Worm (Caenorhabditis elegans) whole organism, L3 larva: ENCODE results near the gene Y22D7AL.10.

Experiments
- R02D3.7 ChIP-seq: fragments of 150-350 bp; optimal IDR thresholded peaks from 2 replicates; lab custom pipeline; 2014; ENCODE audit warnings: missing biosample characterization, missing genetic modification characterization
- ZK546.5 ChIP-seq: sonication (generic microtip); optimal IDR thresholded peaks from 2 replicates; lab custom pipeline; 2017; ENCODE audit warnings: missing biosample characterization, missing genetic modification characterization
- aly-2 ChIP-seq: fragments of 150-350 bp; optimal IDR thresholded peaks from 2 replicates; lab custom pipeline; 2014; ENCODE audit warnings: missing biosample characterization, missing genetic modification characterization
- ama-1 ChIP-seq: fragments of 150-350 bp; optimal IDR thresholded peaks from 2 replicates; lab custom pipeline; 2018
- ceh-16 ChIP-seq: sonication (generic microtip); optimal IDR thresholded peaks from 2 replicates; lab custom pipeline; 2017; ENCODE audit warnings: missing biosample characterization, missing genetic modification characterization
- ceh-28 ChIP-seq: fragments of 150-350 bp; optimal IDR thresholded peaks from 2 replicates; lab custom pipeline; 2014; ENCODE audit warnings: missing biosample characterization, missing genetic modification reagents, missing genetic modification characterization
- ceh-82 ChIP-seq: fragments of 150-350 bp; optimal IDR thresholded peaks from 2 replicates; lab custom pipeline; 2014; ENCODE audit warnings: missing biosample characterization, missing genetic modification characterization
- ceh-9 ChIP-seq: sonication (generic microtip); optimal IDR thresholded peaks from 2 replicates; lab custom pipeline; 2018; ENCODE audit warnings: missing biosample characterization, missing genetic modification characterization
- daf-12 ChIP-seq: fragments of 150-350 bp; optimal IDR thresholded peaks from 2 replicates; lab custom pipeline; 2014; ENCODE audit warnings: missing biosample characterization, missing genetic modification reagents, missing genetic modification characterization
- egl-27 ChIP-seq: sonication (generic microtip); optimal IDR thresholded peaks from 4 replicates; lab custom pipeline; 2017; ENCODE audit warnings: missing biosample characterization, missing genetic modification reagents, missing genetic modification characterization
- egl-5 ChIP-seq: fragments of 150-350 bp; optimal IDR thresholded peaks from 2 replicates; lab custom pipeline; 2017; ENCODE audit warnings: missing biosample characterization, missing genetic modification reagents, missing genetic modification characterization, inconsistent platforms
- elt-1 ChIP-seq: fragments of 150-350 bp; optimal IDR thresholded peaks from 2 replicates; lab custom pipeline; 2014; ENCODE audit warnings: missing biosample characterization, missing genetic modification characterization
- elt-2 ChIP-seq: sonication (generic microtip); optimal IDR thresholded peaks from 2 replicates; lab custom pipeline; 2016; ENCODE audit warnings: missing genetic modification reagents, mild to moderate bottlenecking, missing genetic modification characterization, missing compliant biosample characterization
- elt-3 ChIP-seq, 3 experiments: fragments of 150-350 bp in 1 of 3; sonication (generic microtip) in 2 of 3; optimal IDR thresholded peaks; 2 replicates in 2 of 3; 4 replicates in 1 of 3; lab custom pipeline; 2014 to 2017; ENCODE audit warnings: missing biosample characterization in 3 of 3, missing genetic modification characterization in 3 of 3
- fkh-10 ChIP-seq: sonication (generic microtip); optimal IDR thresholded peaks from 2 replicates; lab custom pipeline; 2017; ENCODE audit warnings: missing biosample characterization, missing genetic modification reagents, missing genetic modification characterization
- fkh-2 ChIP-seq: fragments of 150-350 bp; optimal IDR thresholded peaks from 2 replicates; lab custom pipeline; 2014; ENCODE audit warnings: missing biosample characterization, missing genetic modification reagents, missing genetic modification characterization
- fos-1 ChIP-seq: fragments of 150-350 bp; optimal IDR thresholded peaks from 2 replicates; lab custom pipeline; 2014; ENCODE audit warnings: missing biosample characterization, missing genetic modification characterization
- hmg-11 ChIP-seq: sonication (generic microtip); optimal IDR thresholded peaks from 2 replicates; lab custom pipeline; 2016; ENCODE audit warnings: missing genetic modification characterization, missing compliant biosample characterization
- jun-1 ChIP-seq: fragments of 150-350 bp; optimal IDR thresholded peaks from 2 replicates; lab custom pipeline; 2014; ENCODE audit warnings: missing biosample characterization, missing genetic modification reagents, missing genetic modification characterization
- lin-15B ChIP-seq: fragments of 150-350 bp; optimal IDR thresholded peaks from 2 replicates; lab custom pipeline; 2014; ENCODE audit warnings: missing biosample characterization, missing genetic modification characterization
- lin-39 ChIP-seq: fragments of 150-350 bp; optimal IDR thresholded peaks from 2 replicates; lab custom pipeline; 2018; ENCODE audit warnings: missing biosample characterization, missing genetic modification reagents, missing genetic modification characterization
- lsy-12 ChIP-seq: sonication (generic microtip); optimal IDR thresholded peaks from 2 replicates; lab custom pipeline; 2016; ENCODE audit warnings: mild to moderate bottlenecking, missing genetic modification characterization, missing compliant biosample characterization
- mdl-1 ChIP-seq: fragments of 150-350 bp; optimal IDR thresholded peaks from 2 replicates; lab custom pipeline; 2014; ENCODE audit warnings: missing biosample characterization, missing genetic modification characterization
- mml-1 ChIP-seq: fragments of 150-350 bp; sonication (generic microtip); optimal IDR thresholded peaks from 3 replicates; lab custom pipeline; 2014; ENCODE audit warnings: missing biosample characterization, missing genetic modification characterization
- nfya-1 ChIP-seq: sonication (generic microtip); optimal IDR thresholded peaks from 2 replicates; lab custom pipeline; 2017; ENCODE audit warnings: missing genetic modification characterization, mild to moderate bottlenecking, missing compliant biosample characterization, antibody characterized with exemption, moderate library complexity; ENCODE audit not compliant: insufficient read depth
- nhr-11 ChIP-seq: fragments of 150-350 bp; optimal IDR thresholded peaks from 2 replicates; lab custom pipeline; 2014; ENCODE audit warnings: missing biosample characterization, missing genetic modification characterization
- nhr-12 ChIP-seq: fragments of 150-350 bp; optimal IDR thresholded peaks from 2 replicates; lab custom pipeline; 2014; ENCODE audit warnings: missing biosample characterization, missing genetic modification characterization
- nhr-23 ChIP-seq: fragments of 150-350 bp; optimal IDR thresholded peaks from 2 replicates; lab custom pipeline; 2014; ENCODE audit warnings: missing biosample characterization, missing genetic modification reagents, missing genetic modification characterization
- nhr-237 ChIP-seq: fragments of 150-350 bp; optimal IDR thresholded peaks from 2 replicates; lab custom pipeline; 2014; ENCODE audit warnings: missing biosample characterization, missing genetic modification characterization
- nhr-25 ChIP-seq: sonication (generic microtip); optimal IDR thresholded peaks from 2 replicates; lab custom pipeline; 2017; ENCODE audit warnings: missing biosample characterization, missing genetic modification characterization
- nhr-28 ChIP-seq: fragments of 150-350 bp; optimal IDR thresholded peaks from 2 replicates; lab custom pipeline; 2014; ENCODE audit warnings: missing biosample characterization, missing genetic modification characterization
- nhr-43 ChIP-seq: sonication (generic microtip); optimal IDR thresholded peaks from 2 replicates; lab custom pipeline; 2016; ENCODE audit warnings: mild to moderate bottlenecking, missing genetic modification characterization, missing compliant biosample characterization; ENCODE audit not compliant: poor library complexity, severe bottlenecking
- nhr-67 ChIP-seq: fragments of 150-350 bp; optimal IDR thresholded peaks from 2 replicates; lab custom pipeline; 2014; ENCODE audit warnings: missing biosample characterization, missing genetic modification characterization
- nhr-76 ChIP-seq: fragments of 150-350 bp; sonication (generic microtip); optimal IDR thresholded peaks from 5 replicates; lab custom pipeline; 2014; ENCODE audit warnings: missing biosample characterization, missing genetic modification characterization
- nhr-77 ChIP-seq: fragments of 150-350 bp; optimal IDR thresholded peaks from 2 replicates; lab custom pipeline; 2014; ENCODE audit warnings: missing biosample characterization, missing genetic modification characterization
- pha-4 ChIP-seq: fragments of 150-350 bp; optimal IDR thresholded peaks from 2 replicates; lab custom pipeline; 2014; ENCODE audit warnings: missing biosample characterization, missing genetic modification reagents, missing genetic modification characterization
- pqm-1 ChIP-seq: fragments of 150-350 bp; optimal IDR thresholded peaks from 2 replicates; lab custom pipeline; 2017; ENCODE audit warnings: missing biosample characterization, missing genetic modification characterization, inconsistent platforms
- sea-2 ChIP-seq: fragments of 150-350 bp; sonication (generic microtip); optimal IDR thresholded peaks from 4 replicates; lab custom pipeline; 2014; ENCODE audit warnings: missing biosample characterization, missing genetic modification reagents, missing genetic modification characterization
- skn-1 ChIP-seq: fragments of 150-350 bp; optimal IDR thresholded peaks from 2 replicates; lab custom pipeline; 2014; ENCODE audit warnings: missing biosample characterization, missing genetic modification characterization
- snpc-4 ChIP-seq: fragments of 150-350 bp; optimal IDR thresholded peaks from 2 replicates; lab custom pipeline; 2014; ENCODE audit warnings: missing biosample characterization, missing genetic modification characterization
- tbx-2 ChIP-seq: sonication (generic microtip); optimal IDR thresholded peaks from 2 replicates; lab custom pipeline; 2016; ENCODE audit warnings: mild to moderate bottlenecking, missing genetic modification characterization, missing compliant biosample characterization
- unc-39 ChIP-seq: sonication (generic microtip); optimal IDR thresholded peaks from 4 replicates; lab custom pipeline; 2017; ENCODE audit warnings: missing biosample characterization, missing genetic modification characterization
- unc-62 ChIP-seq: fragments of 150-350 bp; sonication (generic microtip); optimal IDR thresholded peaks from 4 replicates; lab custom pipeline; 2014; ENCODE audit warnings: missing biosample characterization, missing genetic modification reagents, missing genetic modification characterization
- zag-1 ChIP-seq: fragments of 150-350 bp; optimal IDR thresholded peaks from 2 replicates; lab custom pipeline; 2014; ENCODE audit warnings: missing biosample characterization, missing genetic modification characterization
- ztf-11 ChIP-seq: fragments of 150-350 bp; optimal IDR thresholded peaks from 2 replicates; lab custom pipeline; 2014; ENCODE audit warnings: missing biosample characterization, missing genetic modification characterization
- ztf-4 ChIP-seq: fragments of 150-350 bp; optimal IDR thresholded peaks from 2 replicates; lab custom pipeline; 2014; ENCODE audit warnings: missing biosample characterization, missing genetic modification characterization

The Y22D7AL.10 gene

DNA sequence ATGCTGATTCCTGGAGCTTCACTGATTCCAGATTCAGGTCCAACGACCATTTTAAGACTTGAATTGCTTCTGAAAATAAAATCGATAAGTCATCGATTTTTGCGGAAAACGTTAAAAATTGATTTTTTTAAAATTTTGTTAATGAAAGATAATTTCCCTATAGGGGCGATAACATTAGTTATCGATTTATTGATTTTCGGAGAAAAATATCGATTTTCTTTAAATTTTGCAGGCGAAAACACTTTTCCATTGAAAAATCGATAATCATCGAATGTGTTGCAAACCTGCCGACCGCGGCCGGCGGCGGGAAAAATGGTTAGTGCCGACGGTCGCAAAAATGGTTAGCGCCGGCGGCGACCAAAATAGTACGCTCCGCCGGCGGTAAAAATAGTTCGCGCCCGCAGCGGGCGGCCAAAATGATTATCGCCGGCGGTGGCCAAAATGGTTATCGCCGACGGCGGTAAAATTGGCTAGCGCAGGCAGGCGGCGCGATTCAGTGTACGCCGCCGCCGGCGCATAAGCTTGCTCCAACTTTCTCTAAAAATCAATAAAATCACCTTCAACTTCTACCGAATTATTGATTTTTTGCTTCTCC lies 5.7 kb downstream of the Y22D7AL.10 start:
- TF ChIP-seq ceh-28 (tag; lab: Kevin White, UChicago) (peak; percentile 94), sea-2 (no peak), lin-39 (tag; lab: Kevin White, UChicago) (no peak)
- TF ChIP-seq, all 47 proteins: peak for 1

DNA sequence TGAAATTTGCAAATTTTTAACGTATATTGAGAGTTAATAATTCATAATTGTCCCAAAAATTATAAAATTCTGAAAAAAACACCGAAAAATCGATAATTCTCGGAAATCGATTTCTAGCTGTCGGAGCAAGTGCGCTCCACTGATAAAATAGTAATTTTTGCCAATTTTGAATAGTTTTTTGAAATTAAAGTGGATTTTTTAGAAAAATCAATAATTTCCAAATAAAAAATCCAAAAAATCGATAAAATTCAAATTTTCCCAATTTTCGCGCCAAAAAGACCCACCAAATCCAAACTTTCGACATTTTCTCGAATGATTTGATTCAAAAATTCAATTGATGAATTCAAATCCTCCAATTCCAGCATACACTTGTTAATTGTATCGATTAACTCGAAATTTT lies 7.8 kb downstream of the Y22D7AL.10 start:
- no peak for TF ChIP-seq nfya-1
- peak; percentile 60 for TF ChIP-seq ceh-28 (tag; lab: Kevin White, UChicago)

DNA sequence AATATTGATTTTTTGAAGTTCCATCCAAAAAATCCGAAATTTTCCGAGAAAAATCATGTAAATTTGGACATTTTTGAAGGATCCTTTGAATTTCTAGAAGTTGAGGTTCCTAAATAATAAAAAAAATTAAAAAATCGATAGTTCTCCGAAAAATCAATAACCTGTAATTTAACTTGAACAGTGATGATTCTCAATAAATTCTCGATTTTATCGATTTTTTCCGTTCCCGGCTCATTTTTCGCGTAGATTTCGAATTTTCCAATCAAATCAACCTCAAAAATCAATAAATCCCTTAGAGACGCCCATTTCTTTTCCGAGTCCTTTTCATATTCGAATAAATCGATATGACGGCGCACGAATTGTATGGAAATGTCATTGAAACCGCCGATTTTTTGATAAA lies 11.1 kb downstream of the Y22D7AL.10 start:
- TF ChIP-seq fkh-2 (tag; lab: Kevin White, UChicago) (no peak), lsy-12 (tag; lab: Kevin White, UChicago) (no peak), unc-39 (tag; lab: Kevin White, UChicago) (no peak), nhr-43 (tag; lab: Kevin White, UChicago) (no peak), nfya-1 (no peak), ztf-4 (tag; lab: Kevin White, UChicago) (no peak), ceh-28 (tag; lab: Kevin White, UChicago) (peak; percentile 74), pqm-1 (tag; lab: Kevin White, UChicago) (no peak)
- TF ChIP-seq, all 47 proteins: peak for 1

DNA sequence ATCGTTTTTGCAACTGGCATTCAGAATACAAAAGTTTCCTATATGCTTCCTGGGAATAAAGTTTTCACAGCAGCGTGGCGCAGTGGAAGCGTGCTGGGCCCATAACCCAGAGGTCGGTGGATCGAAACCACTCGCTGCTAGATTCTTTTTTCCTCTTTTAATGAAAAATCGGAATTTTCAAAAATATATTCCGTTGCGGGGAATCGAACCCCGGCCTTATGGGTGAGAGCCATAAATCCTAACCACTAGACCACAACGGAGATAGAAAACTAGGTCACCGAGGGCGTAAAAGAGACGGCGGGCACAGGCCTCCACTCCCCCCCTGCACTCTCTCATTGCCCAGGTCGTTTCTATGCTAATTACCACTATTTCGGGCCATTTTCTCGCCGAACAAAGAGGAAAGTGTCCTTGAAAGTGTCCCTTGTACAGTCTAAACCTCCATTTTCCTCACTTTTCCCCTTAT lies 14.2 kb downstream of the Y22D7AL.10 start, which contains the start of gene Y22D7AL.6:
Gene Y22D7AL.6, plus strand, starts transcription at position 413 of the 463 bp plus-strand sequence.
- TF ChIP-seq ceh-82 (tag; lab: Kevin White, UChicago) (no peak), zag-1 (no peak), nhr-23 (tag; lab: Kevin White, UChicago) (peak; percentile 33), jun-1 (tag; lab: Kevin White, UChicago) (no peak), mml-1 (tag; lab: Kevin White, UChicago) (no peak), pha-4 (tag; lab: Kevin White, UChicago) (no peak), nhr-25 (tag; lab: Kevin White, UChicago) (peak; percentile 43), egl-27 (tag; lab: Kevin White, UChicago) (peak; percentile 28), nhr-67 (no peak), nhr-28 (tag; lab: Kevin White, UChicago) (no peak), daf-12 (tag; lab: Kevin White, UChicago) (no peak), ZK546.5 (tag; lab: Kevin White, UChicago) (no peak), tbx-2 (tag; lab: Kevin White, UChicago) (no peak), snpc-4 (tag; lab: Kevin White, UChicago) (no peak), ztf-4 (tag; lab: Kevin White, UChicago) (no peak), fkh-10 (GFP tag; lab: Kevin White, UChicago) (no peak), sea-2 (no peak), fkh-2 (tag; lab: Kevin White, UChicago) (no peak), nhr-76 (tag; lab: Kevin White, UChicago) (no peak), nhr-237 (tag; lab: Kevin White, UChicago) (no peak), ama-1 (no peak), mdl-1 (no peak), egl-5 (tag; lab: Kevin White, UChicago) (no peak), nhr-11 (no peak), elt-1 (tag; lab: Kevin White, UChicago) (no peak), ceh-16 (tag; lab: Kevin White, UChicago) (no peak), lin-15B (tag; lab: Kevin White, UChicago) (peak; percentile 2), hmg-11 (peak; percentile 45), ceh-28 (tag; lab: Kevin White, UChicago) (no peak), unc-39 (tag; lab: Kevin White, UChicago) (no peak), ceh-9 (no peak), elt-2 (peak; percentile 37), nhr-12 (tag; lab: Kevin White, UChicago) (no peak), unc-62 (no peak), skn-1 (no peak), pqm-1 (tag; lab: Kevin White, UChicago) (no peak), elt-3 (tag; optimal IDR thresholded peaks at IDR 0.05; lab: Kevin White, UChicago) (no peak), ztf-11 (tag; lab: Kevin White, UChicago) (no peak), aly-2 (tag; lab: Kevin White, UChicago) (no peak), nhr-43 (tag; lab: Kevin White, UChicago) (peak; percentile 37), R02D3.7 (no peak), lsy-12 (tag; lab: Kevin White, UChicago) (peak; percentile 58), lin-39 (tag; lab: Kevin White, UChicago) (no peak), nfya-1 (peak; percentile 32), fos-1 (tag; lab: Kevin White, UChicago) (no peak), nhr-77 (peak; percentile 8)
